Fruit fly (Drosophila melanogaster): ENCODE results near the gene CG9521.

DNA sequence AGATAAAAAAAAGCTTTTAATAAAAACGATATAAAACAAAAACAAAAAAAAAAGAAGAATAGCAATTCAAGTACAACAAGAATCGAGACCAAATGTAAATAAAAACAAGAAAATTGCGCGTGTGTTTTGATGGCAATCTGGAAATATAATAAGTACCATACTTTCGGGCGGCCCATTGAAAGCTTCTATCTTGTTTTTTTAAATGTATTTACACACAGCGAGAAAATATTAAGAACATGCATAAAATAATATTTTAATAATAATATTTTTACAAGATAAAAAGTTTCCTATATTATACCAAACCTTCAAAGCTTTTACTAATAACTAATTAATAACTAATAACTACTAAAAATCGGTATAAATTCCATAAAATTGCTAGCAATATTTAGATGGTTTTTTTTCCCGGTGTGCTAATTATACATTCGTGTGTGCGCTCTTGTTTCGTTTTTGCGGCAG lies 12.6 kb downstream of the CG9521 start:
- no peak for TF ChIP-seq h (GFP tag; optimal IDR thresholded peaks at IDR 0.05)
- no peak for TF ChIP-seq psq (GFP tag; optimal IDR thresholded peaks at IDR 0.05)
- no peak for TF ChIP-seq Hr78 (GFP tag; optimal IDR thresholded peaks at IDR 0.05)

All from whole organism, wandering third instar larva.